Fruit fly (Drosophila melanogaster) whole organism, embryonic: ENCODE results near the gene CG6470.

Source experiments
- Adf1 ChIP-seq: fragments of 200-800 bp; sonication (Bioruptor generic); IDR thresholded peaks from 2 replicates; pipeline ENCODE4 v1.3.6; 2022; ENCODE audit warnings: missing biosample characterization, missing genetic modification characterization
- Antp ChIP-seq: fragments of 200-800 bp; sonication (Bioruptor generic); optimal IDR thresholded peaks from 3 replicates; lab custom pipeline; 2016; ENCODE audit warnings: missing biosample characterization, missing genetic modification characterization
- Atf3 ChIP-seq: fragments of 200-800 bp; sonication (Bioruptor generic); optimal IDR thresholded peaks from 3 replicates; lab custom pipeline; 2016; ENCODE audit warnings: missing biosample characterization, missing genetic modification characterization
- CG10321 ChIP-seq: fragments of 200-800 bp; sonication (Bioruptor generic); IDR thresholded peaks from 2 replicates; pipeline ENCODE4 v1.3.6; 2022; ENCODE audit warnings: missing biosample characterization, missing genetic modification characterization
- CG10543 ChIP-seq: fragments of 200-800 bp; sonication (Bioruptor generic); optimal IDR thresholded peaks from 3 replicates; lab custom pipeline; 2017; ENCODE audit warnings: missing biosample characterization, mild to moderate bottlenecking, missing genetic modification characterization, moderate library complexity
- CG10654 ChIP-seq: fragments of 200-800 bp; sonication (Bioruptor generic); optimal IDR thresholded peaks from 2 replicates; lab custom pipeline; 2016; ENCODE audit warnings: missing biosample characterization, missing genetic modification characterization
- CG11085 ChIP-seq: fragments of 200-800 bp; sonication (Bioruptor generic); IDR thresholded peaks from 2 replicates; pipeline ENCODE4 v1.3.6; 2022; ENCODE audit warnings: missing biosample characterization, missing genetic modification characterization
- CG11695 ChIP-seq: fragments of 200-800 bp; sonication (Bioruptor generic); IDR thresholded peaks from 3 replicates; pipeline ENCODE4 v1.3.6; 2022; ENCODE audit warnings: missing biosample characterization, missing genetic modification characterization
- CG12769 ChIP-seq: fragments of 200-800 bp; sonication (Bioruptor generic); optimal IDR thresholded peaks from 2 replicates; lab custom pipeline; 2019; ENCODE audit warnings: missing biosample characterization, mild to moderate bottlenecking, missing genetic modification characterization, moderate library complexity
- CG13287 ChIP-seq: fragments of 200-800 bp; sonication (Bioruptor generic); IDR thresholded peaks from 2 replicates; pipeline ENCODE4 v1.3.6; 2022; ENCODE audit warnings: missing biosample characterization, missing genetic modification characterization; ENCODE audit not compliant: partially characterized antibody
- CG15479 ChIP-seq: fragments of 200-800 bp; sonication (Bioruptor generic); optimal IDR thresholded peaks from 3 replicates; lab custom pipeline; 2019; ENCODE audit warnings: missing biosample characterization, mild to moderate bottlenecking, missing genetic modification characterization, moderate library complexity
- CG15514 ChIP-seq: fragments of 200-800 bp; sonication (Bioruptor generic); optimal IDR thresholded peaks from 3 replicates; lab custom pipeline; 2017; ENCODE audit warnings: missing biosample characterization, missing genetic modification characterization, mild to moderate bottlenecking, moderate library complexity, missing genetic modification reagents
- CG1603 ChIP-seq: fragments of 200-800 bp; sonication (Bioruptor generic); optimal IDR thresholded peaks from 2 replicates; lab custom pipeline; 2019; ENCODE audit warnings: missing biosample characterization, mild to moderate bottlenecking, missing genetic modification characterization, moderate library complexity
- CG3163 ChIP-seq: fragments of 200-800 bp; sonication (Bioruptor generic); optimal IDR thresholded peaks from 3 replicates; lab custom pipeline; 2016; ENCODE audit warnings: missing biosample characterization, missing genetic modification characterization
- CG32532 ChIP-seq: fragments of 200-800 bp; sonication (Bioruptor generic); IDR thresholded peaks from 2 replicates; pipeline ENCODE4 v1.3.6; 2022; ENCODE audit warnings: missing biosample characterization, missing genetic modification characterization
- CG32767 ChIP-seq: fragments of 200-800 bp; sonication (Bioruptor generic); IDR thresholded peaks from 2 replicates; pipeline ENCODE4 v1.3.6; 2022; ENCODE audit warnings: missing biosample characterization, missing genetic modification characterization
- CG34376 ChIP-seq: fragments of 200-800 bp; sonication (Bioruptor generic); optimal IDR thresholded peaks from 2 replicates; lab custom pipeline; 2018; ENCODE audit warnings: missing biosample characterization, mild to moderate bottlenecking, missing genetic modification characterization
- CG4360 ChIP-seq: fragments of 200-800 bp; sonication (Bioruptor generic); IDR thresholded peaks from 2 replicates; pipeline ENCODE4 v1.3.6; 2022; ENCODE audit warnings: missing biosample characterization, missing genetic modification characterization
- CG7372 ChIP-seq: fragments of 200-800 bp; sonication (Bioruptor generic); IDR thresholded peaks from 2 replicates; pipeline ENCODE4 v1.3.6; 2022; ENCODE audit warnings: missing biosample characterization, missing genetic modification characterization
- CG7556 ChIP-seq: fragments of 200-800 bp; sonication (Bioruptor generic); optimal IDR thresholded peaks from 2 replicates; lab custom pipeline; 2017; ENCODE audit warnings: missing biosample characterization, mild to moderate bottlenecking, missing genetic modification characterization
- CG8765 ChIP-seq: fragments of 200-800 bp; sonication (Bioruptor generic); IDR thresholded peaks from 2 replicates; pipeline ENCODE4 v1.3.6; 2022; ENCODE audit warnings: missing biosample characterization, missing genetic modification characterization
- CG9727 ChIP-seq: fragments of 200-800 bp; sonication (Bioruptor generic); optimal IDR thresholded peaks from 3 replicates; lab custom pipeline; 2017; ENCODE audit warnings: missing biosample characterization, mild to moderate bottlenecking, missing genetic modification characterization
- CG9932 ChIP-seq: fragments of 200-800 bp; sonication (Bioruptor generic); IDR thresholded peaks from 2 replicates; pipeline ENCODE4 v1.3.6; 2022; ENCODE audit warnings: missing biosample characterization, missing genetic modification characterization
- D19B ChIP-seq: fragments of 200-800 bp; sonication (Bioruptor generic); optimal IDR thresholded peaks from 2 replicates; lab custom pipeline; 2017; ENCODE audit warnings: missing biosample characterization, mild to moderate bottlenecking, missing genetic modification characterization
- Drgx ChIP-seq: fragments of 200-800 bp; sonication (Bioruptor generic); IDR thresholded peaks from 2 replicates; pipeline ENCODE4 v1.3.6; 2022; ENCODE audit warnings: missing biosample characterization, missing genetic modification characterization
- Gug ChIP-seq: fragments of 200-800 bp; sonication (Bioruptor generic); IDR thresholded peaks from 4 replicates; pipeline ENCODE4 v1.3.6; 2022; ENCODE audit warnings: missing biosample characterization, missing genetic modification characterization
- Max ChIP-seq: fragments of 200-800 bp; sonication (Bioruptor generic); optimal IDR thresholded peaks from 2 replicates; lab custom pipeline; 2016; ENCODE audit warnings: missing biosample characterization, mild to moderate bottlenecking, missing genetic modification characterization
- Med ChIP-seq: fragments of 200-800 bp; sonication (Bioruptor generic); peaks from one replicate; lab custom pipeline; 2016; ENCODE audit warnings: missing biosample characterization, missing genetic modification characterization, mild to moderate bottlenecking, inconsistent platforms, moderate library complexity
- Pdp1 ChIP-seq, 2 experiments: fragments of 200-800 bp; sonication (Bioruptor generic); optimal IDR thresholded peaks; 3 replicates each; lab custom pipeline; 2016; ENCODE audit warnings: missing biosample characterization in 2 of 2, missing genetic modification characterization in 2 of 2, mild to moderate bottlenecking in 1 of 2, moderate library complexity in 1 of 2
- Side ChIP-seq: fragments of 200-800 bp; sonication (Bioruptor generic); optimal IDR thresholded peaks from 2 replicates; lab custom pipeline; 2016; ENCODE audit warnings: missing biosample characterization, missing genetic modification characterization
- Sry-δ ChIP-seq: fragments of 200-800 bp; sonication (Bioruptor generic); optimal IDR thresholded peaks from 2 replicates; lab custom pipeline; 2016; ENCODE audit warnings: missing biosample characterization, missing genetic modification characterization
- bsh ChIP-seq, 2 experiments: fragments of 200-800 bp; sonication (Bioruptor generic); optimal IDR thresholded peaks; 2 replicates each; lab custom pipeline; 2017 to 2018; ENCODE audit warnings: mild to moderate bottlenecking in 2 of 2, missing biosample characterization in 2 of 2, missing genetic modification characterization in 2 of 2, moderate library complexity in 1 of 2
- cas ChIP-seq: fragments of 200-800 bp; sonication (Bioruptor generic); IDR thresholded peaks from 2 replicates; pipeline ENCODE4 v1.3.6; 2022; ENCODE audit warnings: missing biosample characterization, missing genetic modification characterization
- chinmo ChIP-seq: fragments of 200-800 bp; sonication (Bioruptor generic); IDR thresholded peaks from 4 replicates; pipeline ENCODE4 v1.3.6; 2022; ENCODE audit warnings: missing biosample characterization, missing genetic modification characterization; ENCODE audit not compliant: partially characterized antibody
- gro ChIP-seq: fragments of 200-800 bp; sonication (Bioruptor generic); optimal IDR thresholded peaks from 2 replicates; lab custom pipeline; 2016; ENCODE audit warnings: missing biosample characterization, missing genetic modification characterization
- hbn ChIP-seq: fragments of 200-800 bp; sonication (Bioruptor generic); IDR thresholded peaks from 2 replicates; pipeline ENCODE4 v1.3.6; 2022; ENCODE audit warnings: missing biosample characterization, missing genetic modification characterization; ENCODE audit not compliant: partially characterized antibody
- lbe ChIP-seq: fragments of 200-800 bp; sonication (Bioruptor generic); optimal IDR thresholded peaks from 2 replicates; lab custom pipeline; 2016; ENCODE audit warnings: missing biosample characterization, mild to moderate bottlenecking, missing genetic modification characterization
- pita ChIP-seq: fragments of 200-800 bp; sonication (Bioruptor generic); optimal IDR thresholded peaks from 2 replicates; lab custom pipeline; 2017; ENCODE audit warnings: missing biosample characterization, mild to moderate bottlenecking, missing genetic modification characterization
- pnt ChIP-seq: fragments of 200-800 bp; sonication (Bioruptor generic); optimal IDR thresholded peaks from 3 replicates; lab custom pipeline; 2016; ENCODE audit warnings: missing biosample characterization, missing genetic modification characterization
- psq ChIP-seq: fragments of 200-800 bp; sonication (Bioruptor generic); optimal IDR thresholded peaks from 2 replicates; lab custom pipeline; 2017; ENCODE audit warnings: missing biosample characterization, missing genetic modification characterization
- row ChIP-seq: fragments of 200-800 bp; sonication (Bioruptor generic); IDR thresholded peaks from 3 replicates; pipeline ENCODE4 v1.3.6; 2022; ENCODE audit warnings: missing biosample characterization, missing genetic modification characterization
- sc ChIP-seq, 3 experiments: fragments of >200 bp in 2 of 3; fragments of 200-800 bp in 1 of 3; sonication (Bioruptor generic) in 1 of 3; optimal IDR thresholded peaks; 2 replicates in 2 of 3; 3 replicates in 1 of 3; lab custom pipeline; 2017; ENCODE audit warnings: mild to moderate bottlenecking in 1 of 3, missing biosample characterization in 1 of 3, missing genetic modification characterization in 1 of 3, missing genetic modification reagents in 1 of 3
- sens ChIP-seq: fragments of 200-800 bp; sonication (Bioruptor generic); peaks from one replicate; lab custom pipeline; 2016; ENCODE audit warnings: missing biosample characterization, missing genetic modification characterization
- shn ChIP-seq: fragments of 200-800 bp; sonication (Bioruptor generic); optimal IDR thresholded peaks from 3 replicates; lab custom pipeline; 2016; ENCODE audit warnings: missing biosample characterization, missing genetic modification characterization
- sna ChIP-seq: fragments of 200-800 bp; sonication (Bioruptor generic); IDR thresholded peaks from 2 replicates; pipeline ENCODE4 v1.3.6; 2022; ENCODE audit warnings: missing biosample characterization, missing genetic modification characterization; ENCODE audit not compliant: partially characterized antibody
- sqz ChIP-seq: fragments of 200-800 bp; sonication (Bioruptor generic); optimal IDR thresholded peaks from 3 replicates; lab custom pipeline; 2018; ENCODE audit warnings: missing biosample characterization, mild to moderate bottlenecking, missing genetic modification characterization
- vvl ChIP-seq: fragments of 200-800 bp; sonication (Bioruptor generic); IDR thresholded peaks from 2 replicates; pipeline ENCODE4 v1.3.6; 2022; ENCODE audit warnings: missing biosample characterization, missing genetic modification characterization

CG6470 gene

DNA sequence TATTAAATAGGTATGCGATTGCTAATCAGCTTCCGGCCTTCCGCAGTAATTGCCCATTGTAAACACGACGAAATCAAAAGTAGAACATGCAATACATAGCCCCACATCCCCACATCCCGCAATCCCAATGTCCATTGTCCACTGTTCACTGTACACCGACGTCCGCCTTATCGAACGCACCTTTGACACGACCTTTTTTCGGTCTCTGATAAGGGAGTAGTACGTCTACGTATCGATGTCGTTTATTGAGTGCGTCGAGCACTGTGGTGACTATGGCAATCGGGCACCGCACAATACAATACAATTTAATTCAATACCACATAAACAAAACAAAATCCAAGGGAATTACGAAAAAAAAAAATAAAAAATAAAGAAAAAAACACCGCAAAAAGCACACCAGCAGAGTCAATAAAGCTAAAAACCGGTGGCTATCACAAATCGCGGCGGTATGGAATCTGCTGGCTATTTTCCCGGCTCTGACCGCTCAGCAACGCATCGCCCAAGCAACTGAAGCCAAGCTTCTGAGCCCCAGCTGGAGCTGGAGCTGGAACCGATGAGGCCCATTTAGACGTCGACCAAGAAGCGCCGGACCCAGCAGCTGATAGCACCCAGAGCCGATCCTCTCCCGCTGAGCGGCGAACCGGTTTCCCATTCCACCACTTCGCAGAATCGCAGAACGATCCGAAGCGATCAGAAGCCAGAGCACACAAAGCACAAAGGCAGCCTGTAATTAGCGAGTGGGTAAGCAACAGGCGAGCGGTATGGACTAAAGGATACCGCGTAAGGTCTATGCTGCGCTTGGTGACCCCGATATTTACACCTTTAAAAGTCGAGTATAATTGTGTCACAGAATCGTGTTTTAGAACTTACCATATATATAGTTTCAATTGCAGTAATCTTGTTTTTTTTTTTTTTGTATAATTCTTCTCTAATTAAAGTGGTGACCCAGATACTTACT lies 31.1 kb downstream of the CG6470 start, which contains the start of gene Hayan:
Hayan (minus strand) TSS at position 512 of the 958 bp plus-strand sequence.
- no peak for TF ChIP-seq psq
- no peak for TF ChIP-seq CG32767
- no peak for TF ChIP-seq pita
- peak in 1 of 2 experiments; percentile 25 for TF ChIP-seq bsh (GFP tag; optimal IDR thresholded peaks at IDR 0.05; lab: Kevin White, UChicago)
- no peak for TF ChIP-seq CG10321 (GFP tag; lab: Robert Waterston, UW)
- TF ChIP-seq chinmo, result 0 out of 4 replicates have a peak, but pooled peaks have one; percentile 63
- TF ChIP-seq CG4360, result no peak
- no peak for TF ChIP-seq Gug
- peak in 1 of 2 experiments; percentile 17 for TF ChIP-seq Pdp1 (GFP tag; optimal IDR thresholded peaks at IDR 0.05; lab: Kevin White, UChicago)
- no peak for TF ChIP-seq CG1603 (tag; lab: Kevin White, UChicago)
- TF ChIP-seq lbe (GFP tag; lab: Kevin White, UChicago), result peak; percentile 9
- TF ChIP-seq CG7556, result no peak
- no peak for TF ChIP-seq hbn (GFP tag; lab: Robert Waterston, UW)
- TF ChIP-seq sna, result no peak; the same call in 1 of the 2 replicates
- no peak for TF ChIP-seq gro (GFP tag; lab: Kevin White, UChicago)
- TF ChIP-seq CG11085 (GFP tag; lab: Robert Waterston, UW), result no peak
- TF ChIP-seq CG34376 (GFP tag; lab: Kevin White, UChicago), result peak; percentile 86
- peak; percentile 51 for TF ChIP-seq sens (GFP tag; lab: Kevin White, UChicago)
- TF ChIP-seq Side (GFP tag; lab: Kevin White, UChicago), result no peak
- TF ChIP-seq D19B (GFP tag; lab: Kevin White, UChicago), result peak; percentile 80
- no peak for TF ChIP-seq cas (GFP tag; lab: Robert Waterston, UW)
- no peak for TF ChIP-seq pnt (GFP tag; lab: Kevin White, UChicago)
- peak; percentile 23; the same call in 1 of the 2 replicates for TF ChIP-seq Adf1
- no peak for TF ChIP-seq CG10654 (GFP tag; lab: Kevin White, UChicago)
- TF ChIP-seq Antp, result no peak
- TF ChIP-seq Atf3 (GFP tag; lab: Kevin White, UChicago), result no peak
- TF ChIP-seq CG7372, result no peak
- TF ChIP-seq CG11695 (GFP tag; lab: Robert Waterston, UW), result no peak
- peak; percentile 16; the same call in 1 of the 3 replicates for TF ChIP-seq row (GFP tag; lab: Robert Waterston, UW)
- TF ChIP-seq CG12769, result peak; percentile 15
- no peak for TF ChIP-seq CG9727 (GFP tag; lab: Kevin White, UChicago)
- TF ChIP-seq Drgx, result peak; percentile 34; the same call in 1 of the 2 replicates
- TF ChIP-seq sc (optimal IDR thresholded peaks at IDR 0.05; lab: Kevin White, UChicago), result no peak
- TF ChIP-seq sc (GFP tag; optimal IDR thresholded peaks at IDR 0.05; lab: Kevin White, UChicago), result no peak
- TF ChIP-seq CG3163, result no peak
- no peak for TF ChIP-seq Sry-δ (GFP tag; lab: Kevin White, UChicago)
- peak; percentile 18; the same call in 1 of the 2 replicates for TF ChIP-seq CG13287 (GFP tag; lab: Robert Waterston, UW)
- peak; percentile 8 for TF ChIP-seq sqz (GFP tag; lab: Kevin White, UChicago)
- 0 out of 2 replicates have a peak, but pooled peaks have one; percentile 12 for TF ChIP-seq CG32532 (GFP tag; lab: Robert Waterston, UW)
- TF ChIP-seq CG15479 (GFP tag; lab: Kevin White, UChicago), result no peak
- TF ChIP-seq CG8765 (GFP tag; lab: Robert Waterston, UW), result no peak
- peak; percentile 44 for TF ChIP-seq Med (GFP tag; lab: Kevin White, UChicago)
- TF ChIP-seq CG15514 (GFP tag; lab: Kevin White, UChicago), result peak; percentile 85
- TF ChIP-seq CG9932 (GFP tag; lab: Robert Waterston, UW), result 0 out of 2 replicates have a peak, but pooled peaks have one; percentile 22
- no peak for TF ChIP-seq shn (GFP tag; lab: Kevin White, UChicago)
- TF ChIP-seq Max (GFP tag; lab: Kevin White, UChicago), result no peak
- 0 out of 2 replicates have a peak, but pooled peaks have one; percentile 17 for TF ChIP-seq vvl (GFP tag; lab: Robert Waterston, UW)
- TF ChIP-seq CG10543 (GFP tag; lab: Kevin White, UChicago), result peak; percentile 64
